Fruit fly (Drosophila melanogaster): ENCODE data around the gene rdgB.
A peak's percentile ranks its signal among the peaks of the same experiment; 100 is the strongest.

The rdgB gene

DNA sequence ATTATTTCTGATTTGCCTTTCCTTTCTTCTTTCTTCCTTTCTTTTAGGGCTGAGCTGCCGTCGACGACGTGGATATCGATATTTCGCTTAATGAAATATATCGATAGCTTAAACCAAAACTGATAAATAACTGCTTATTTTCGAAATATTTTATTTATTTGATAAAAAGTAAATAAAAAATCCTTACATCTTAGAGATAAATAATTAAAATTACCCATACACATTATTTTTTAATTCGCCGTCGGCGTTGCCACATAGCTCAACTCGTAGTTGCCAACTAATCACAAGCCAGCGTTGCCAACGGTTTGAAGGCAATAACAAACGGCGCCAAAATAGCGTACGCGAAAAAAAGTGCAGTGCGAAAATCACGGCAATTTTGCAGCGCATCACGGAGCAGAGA is 40.6 kb upstream of the rdgB start, which contains the start of the genes Mrgn1 and mus101 (continued):
- peak; percentile 23 for TF ChIP-seq gfzf (GFP tag; optimal IDR thresholded peaks at IDR 0.05)
- TF ChIP-seq trem (tag; optimal IDR thresholded peaks at IDR 0.05), result peak; percentile 80
- no peak for TF ChIP-seq D19A (tag; optimal IDR thresholded peaks at IDR 0.05)
- TF ChIP-seq B-H1 (GFP tag; IDR thresholded peaks at IDR 0.05), result no peak
- TF ChIP-seq Nf-YA (GFP tag; IDR thresholded peaks at IDR 0.05), result no peak
- no peak for TF ChIP-seq danr (GFP tag; IDR thresholded peaks at IDR 0.05)
- peak; percentile 55 for TF ChIP-seq CG12391 (tag; optimal IDR thresholded peaks at IDR 0.05)
- peak; percentile 77 for TF ChIP-seq HLH4C (GFP tag; IDR thresholded peaks at IDR 0.05; ENCODE audit: partially characterized antibody)
- TF ChIP-seq CG5180 (GFP tag; optimal IDR thresholded peaks at IDR 0.05), result no peak
- TF ChIP-seq CG7928 (GFP tag; optimal IDR thresholded peaks at IDR 0.05), result no peak
- no peak for TF ChIP-seq tx (GFP tag; optimal IDR thresholded peaks at IDR 0.05)
- TF ChIP-seq CG13624 (GFP tag; optimal IDR thresholded peaks at IDR 0.05), result no peak
- TF ChIP-seq phol (tag; optimal IDR thresholded peaks at IDR 0.05), result peak; percentile 38
- no peak for TF ChIP-seq fd102C (GFP tag; optimal IDR thresholded peaks at IDR 0.05)
- TF ChIP-seq croc (GFP tag; conservative IDR thresholded peaks at IDR 0.05), result no peak
- peak; percentile 74 for TF ChIP-seq Doc3 (GFP tag; IDR thresholded peaks at IDR 0.05; ENCODE audit: partially characterized antibody)
- TF ChIP-seq CG31441 (GFP tag; IDR thresholded peaks at IDR 0.05), result no peak
- TF ChIP-seq cas (GFP tag; IDR thresholded peaks at IDR 0.05), result no peak
- TF ChIP-seq Nf-YB (GFP tag; optimal IDR thresholded peaks at IDR 0.05), result no peak
- no peak for TF ChIP-seq CG15514 (GFP tag; optimal IDR thresholded peaks at IDR 0.05)
- TF ChIP-seq scrt (GFP tag; optimal IDR thresholded peaks at IDR 0.05), result no peak
- no peak for TF ChIP-seq vfl (GFP tag; optimal IDR thresholded peaks at IDR 0.05)
- peak; percentile 27 for TF ChIP-seq CTCF (GFP tag; optimal IDR thresholded peaks at IDR 0.05)
- TF ChIP-seq Doc2 (GFP tag; IDR thresholded peaks at IDR 0.05), result no peak
- no peak for TF ChIP-seq ab (GFP tag; optimal IDR thresholded peaks at IDR 0.05)
- TF ChIP-seq gcm (GFP tag; optimal IDR thresholded peaks at IDR 0.05), result no peak
- TF ChIP-seq sisA (GFP tag; IDR thresholded peaks at IDR 0.05), result no peak
- TF ChIP-seq C15 (GFP tag; IDR thresholded peaks at IDR 0.05), result no peak
- TF ChIP-seq Awh (GFP tag; IDR thresholded peaks at IDR 0.05), result no peak
- TF ChIP-seq CG4424 (GFP tag; optimal IDR thresholded peaks at IDR 0.05), result no peak
- peak; percentile 42 for TF ChIP-seq CG3847 (GFP tag; IDR thresholded peaks at IDR 0.05)
- TF ChIP-seq bowl (GFP tag; IDR thresholded peaks at IDR 0.05), result no peak
- TF ChIP-seq stc (GFP tag; IDR thresholded peaks at IDR 0.05), result no peak
- TF ChIP-seq gt (GFP tag; IDR thresholded peaks at IDR 0.05), result no peak
- no peak for TF ChIP-seq Chrac-16 (GFP tag; optimal IDR thresholded peaks at IDR 0.05)
- TF ChIP-seq Hsf (GFP tag; optimal IDR thresholded peaks at IDR 0.05), result no peak
- TF ChIP-seq Antp (GFP tag; optimal IDR thresholded peaks at IDR 0.05), result no peak
- TF ChIP-seq Hr51 (GFP tag; optimal IDR thresholded peaks at IDR 0.05), result no peak
- TF ChIP-seq BEAF-32 (GFP tag; optimal IDR thresholded peaks at IDR 0.05), result peak; percentile 85
- peak; percentile 66 for TF ChIP-seq amos (GFP tag; IDR thresholded peaks at IDR 0.05; ENCODE audit: partially characterized antibody)
- peak; percentile 50; the same call in 2 of the 3 replicates for TF ChIP-seq Opbp (GFP tag; IDR thresholded peaks at IDR 0.05; ENCODE audit: partially characterized antibody)
- TF ChIP-seq Hey (tag; optimal IDR thresholded peaks at IDR 0.05), result no peak
- no peak for TF ChIP-seq luna (GFP tag; optimal IDR thresholded peaks at IDR 0.05)
- no peak for TF ChIP-seq CG32772 (GFP tag; IDR thresholded peaks at IDR 0.05)
- no peak for TF ChIP-seq Ets97D (GFP tag; optimal IDR thresholded peaks at IDR 0.05)
- no peak for TF ChIP-seq CG31388 (GFP tag; optimal IDR thresholded peaks at IDR 0.05)
- TF ChIP-seq TFAM (GFP tag; optimal IDR thresholded peaks at IDR 0.05), result no peak
- peak; percentile 58; the same call in 1 of the 2 replicates for TF ChIP-seq bbx (GFP tag; IDR thresholded peaks at IDR 0.05; ENCODE audit: partially characterized antibody)
- no peak for TF ChIP-seq Hand (GFP tag; optimal IDR thresholded peaks at IDR 0.05)
- TF ChIP-seq CG7786 (GFP tag; optimal IDR thresholded peaks at IDR 0.05), result no peak
- peak; percentile 40; the same call in 1 of the 3 replicates for TF ChIP-seq row (GFP tag; IDR thresholded peaks at IDR 0.05)
- TF ChIP-seq D19B (GFP tag; optimal IDR thresholded peaks at IDR 0.05), result no peak
